Worm (Caenorhabditis elegans): ENCODE data around the gene W03C9.5.

The W03C9.5 gene

DNA sequence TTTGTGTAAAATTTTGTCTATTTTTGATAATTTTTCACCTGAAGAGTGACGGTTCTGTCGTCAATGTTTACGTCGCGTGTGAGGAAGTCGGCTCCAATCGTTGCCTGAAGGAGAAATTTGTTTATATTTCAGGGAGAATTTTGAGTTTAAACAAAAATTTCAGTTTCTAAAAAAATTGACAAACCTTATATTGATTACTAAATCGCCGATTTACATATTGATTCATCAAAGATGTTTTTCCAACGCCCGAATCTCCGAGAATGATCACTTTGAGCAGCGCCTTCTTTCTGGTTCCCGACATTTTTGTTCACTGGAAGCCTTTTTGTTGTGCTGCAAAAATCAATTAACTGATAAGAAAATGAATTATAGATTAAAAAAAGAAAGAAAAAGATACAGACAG lies 742 bp downstream of the W03C9.5 start, which contains the start of gene rab-7 (continued):
- TF ChIP-seq tlp-1 (tag; optimal IDR thresholded peaks at IDR 0.05) (no peak), ama-1 (optimal IDR thresholded peaks at IDR 0.05) (peak; percentile 73), F16B12.6 (tag; optimal IDR thresholded peaks at IDR 0.05) (no peak), nhr-11 (tag; optimal IDR thresholded peaks at IDR 0.05) (no peak), C04F5.9 (tag; optimal IDR thresholded peaks at IDR 0.05) (no peak), elt-2 (tag; optimal IDR thresholded peaks at IDR 0.05) (peak; percentile 54), C34B4.2 (tag; optimal IDR thresholded peaks at IDR 0.05) (no peak), ets-5 (GFP tag; IDR thresholded peaks at IDR 0.05) (no peak), nhr-71 (tag; optimal IDR thresholded peaks at IDR 0.05) (peak; percentile 32), unc-62 (GFP tag; optimal IDR thresholded peaks at IDR 0.05) (no peak), egl-27 (tag; optimal IDR thresholded peaks at IDR 0.05) (no peak), efl-1 (optimal IDR thresholded peaks at IDR 0.05) (no peak), efl-1 (GFP tag; optimal IDR thresholded peaks at IDR 0.05 in 1 of 2) (peak in 1 of 2 experiments; percentile 92), lsy-2 (tag; optimal IDR thresholded peaks at IDR 0.05) (peak in 1 of 2 experiments; percentile 2), mef-2 (tag; optimal IDR thresholded peaks at IDR 0.05) (no peak)

DNA sequence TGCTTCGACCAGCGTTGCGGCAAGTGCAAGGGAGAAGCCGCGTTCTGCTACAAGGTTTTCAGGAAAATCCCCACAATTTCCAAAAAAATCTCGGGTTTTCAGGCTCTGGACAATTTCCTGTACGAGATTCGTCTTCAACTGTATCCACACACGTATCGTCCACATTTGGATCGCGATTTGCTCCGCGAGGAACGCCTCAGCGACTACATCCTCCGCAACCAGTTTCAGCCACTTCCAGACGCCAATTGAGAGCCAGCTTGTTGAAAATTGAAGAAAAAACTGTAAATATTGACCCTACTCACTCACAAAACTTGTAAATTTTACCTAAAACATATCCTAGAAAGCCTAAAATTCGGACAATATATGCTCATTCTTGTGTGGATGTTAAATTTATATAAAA lies 2.5 kb downstream of the W03C9.5 start:
- TF ChIP-seq jun-1 (tag; optimal IDR thresholded peaks at IDR 0.05): no peak
- TF ChIP-seq rnt-1 (tag; optimal IDR thresholded peaks at IDR 0.05): peak; percentile 8
- no peak for TF ChIP-seq snu-23 (GFP tag; optimal IDR thresholded peaks at IDR 0.05)
- TF ChIP-seq elt-3 (tag; optimal IDR thresholded peaks at IDR 0.05): no peak
- TF ChIP-seq nhr-19 (GFP tag; conservative IDR thresholded peaks at IDR 0.05): no peak
- TF ChIP-seq ceh-8 (GFP tag; optimal IDR thresholded peaks at IDR 0.05): no peak
- TF ChIP-seq ama-1 (optimal IDR thresholded peaks at IDR 0.05): peak; percentile 47
- TF ChIP-seq nhr-237 (tag; optimal IDR thresholded peaks at IDR 0.05): no peak
- TF ChIP-seq ces-1 (GFP tag; optimal IDR thresholded peaks at IDR 0.05): no peak
- no peak for TF ChIP-seq efl-1 (optimal IDR thresholded peaks at IDR 0.05)
- TF ChIP-seq efl-1 (GFP tag; optimal IDR thresholded peaks at IDR 0.05 in 1 of 2): peak in 1 of 2 experiments; percentile 87
- no peak for TF ChIP-seq zip-4 (GFP tag; optimal IDR thresholded peaks at IDR 0.05)
- TF ChIP-seq lin-13 (GFP tag; optimal IDR thresholded peaks at IDR 0.05): no peak
- TF ChIP-seq sup-37 (GFP tag; optimal IDR thresholded peaks at IDR 0.05): no peak
- no peak for TF ChIP-seq C16A3.4 (tag; optimal IDR thresholded peaks at IDR 0.05)
- no peak for TF ChIP-seq tbx-2 (tag; optimal IDR thresholded peaks at IDR 0.05)
- TF ChIP-seq lin-39 (tag; optimal IDR thresholded peaks at IDR 0.05): no peak
- no peak for TF ChIP-seq pag-3 (tag; optimal IDR thresholded peaks at IDR 0.05; ENCODE audit: borderline replicate concordance, insufficient read depth)
- peak; percentile 14 for TF ChIP-seq nhr-71 (tag; optimal IDR thresholded peaks at IDR 0.05)

ce11 chrII:11963132-11963630 lies 4.2 kb downstream of the W03C9.5 start:
- TF ChIP-seq mep-1 (tag; optimal IDR thresholded peaks at IDR 0.05) (no peak), dpl-1 (GFP tag; optimal IDR thresholded peaks at IDR 0.05) (peak in 1 of 3 experiments; percentile 8), efl-1 (optimal IDR thresholded peaks at IDR 0.05) (no peak), efl-1 (GFP tag; optimal IDR thresholded peaks at IDR 0.05 in 1 of 2) (peak; percentile 55 to 91)

DNA sequence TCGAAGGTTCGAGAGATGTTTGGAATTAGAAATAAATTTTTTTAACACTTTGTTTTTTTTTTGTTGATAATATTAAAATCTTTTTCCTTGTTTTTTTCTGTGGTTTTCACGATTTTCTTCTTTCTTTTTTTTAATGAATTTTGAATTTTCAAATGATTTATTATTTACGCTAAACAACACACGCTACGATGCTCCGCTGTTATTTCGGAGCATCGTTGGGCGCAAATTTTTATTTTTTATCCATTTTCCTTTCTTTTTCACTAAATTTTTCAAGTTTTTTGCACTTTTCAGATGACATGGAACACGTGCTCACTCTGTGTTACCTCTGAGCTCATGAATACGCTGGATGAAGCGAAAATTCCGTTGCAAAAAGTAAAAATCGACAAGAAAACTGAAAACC lies 5.3 kb downstream of the W03C9.5 start, which contains the start of the genes W03C9.1 and W03C9.2:
Gene W03C9.1 (minus strand): TSS at position 46 of the 400 bp plus-strand sequence.
Gene W03C9.2 (plus strand): TSS at position 286 of the 400 bp plus-strand sequence.
- no peak for TF ChIP-seq mep-1 (tag; optimal IDR thresholded peaks at IDR 0.05)
- TF ChIP-seq nhr-85 (tag): no peak
- TF ChIP-seq ces-1 (GFP tag; optimal IDR thresholded peaks at IDR 0.05): no peak
- TF ChIP-seq snpc-4 (tag; optimal IDR thresholded peaks at IDR 0.05): no peak
- TF ChIP-seq lin-35 (GFP tag; optimal IDR thresholded peaks at IDR 0.05): no peak
- TF ChIP-seq sox-4 (tag; optimal IDR thresholded peaks at IDR 0.05): no peak
- TF ChIP-seq dpl-1 (GFP tag; optimal IDR thresholded peaks at IDR 0.05): no peak
- no peak for TF ChIP-seq hlh-4 (tag; optimal IDR thresholded peaks at IDR 0.05)
- no peak for TF ChIP-seq elt-3 (tag; optimal IDR thresholded peaks at IDR 0.05)
- no peak for TF ChIP-seq nhr-19 (GFP tag; conservative IDR thresholded peaks at IDR 0.05)
- no peak for TF ChIP-seq zag-1 (tag; optimal IDR thresholded peaks at IDR 0.05)
- TF ChIP-seq unc-130 (tag; optimal IDR thresholded peaks at IDR 0.05): no peak
- TF ChIP-seq irx-1 (tag; optimal IDR thresholded peaks at IDR 0.05): no peak
- TF ChIP-seq fkh-8 (tag; optimal IDR thresholded peaks at IDR 0.05): no peak
- TF ChIP-seq dsc-1 (tag; optimal IDR thresholded peaks at IDR 0.05): no peak

All from whole organism, L1 larva.